Worm (Caenorhabditis elegans) whole organism, L2 larva: ENCODE measurements around the gene ncx-10.

ENCODE experiments used
- C34F6.9 ChIP-seq: fragments of 150-350 bp; optimal IDR thresholded peaks from 2 replicates; lab custom pipeline; 2014; ENCODE audit warnings: missing biosample characterization, missing genetic modification characterization
- F13H6.1 ChIP-seq: sonication (generic microtip); optimal IDR thresholded peaks from 2 replicates; lab custom pipeline; 2016; ENCODE audit warnings: missing genetic modification characterization, missing compliant biosample characterization
- R02D3.7 ChIP-seq: fragments of 150-350 bp; optimal IDR thresholded peaks from 2 replicates; lab custom pipeline; 2014; ENCODE audit warnings: missing biosample characterization, missing genetic modification characterization
- ZK546.5 ChIP-seq: sonication (generic microtip); optimal IDR thresholded peaks from 2 replicates; lab custom pipeline; 2017; ENCODE audit warnings: missing biosample characterization, missing genetic modification characterization
- alr-1 ChIP-seq: fragments of 150-350 bp; optimal IDR thresholded peaks from 2 replicates; lab custom pipeline; 2014; ENCODE audit warnings: missing biosample characterization, missing genetic modification characterization
- aly-2 ChIP-seq: fragments of 150-350 bp; optimal IDR thresholded peaks from 2 replicates; lab custom pipeline; 2014; ENCODE audit warnings: missing biosample characterization, missing genetic modification characterization
- ama-1 ChIP-seq: fragments of 150-350 bp; optimal IDR thresholded peaks from 2 replicates; lab custom pipeline; 2018; ENCODE audit warnings: inconsistent platforms
- blmp-1 ChIP-seq: sonication (generic microtip); optimal IDR thresholded peaks from 2 replicates; lab custom pipeline; 2017; ENCODE audit warnings: missing genetic modification characterization, mild to moderate bottlenecking, missing compliant biosample characterization, antibody characterized with exemption, moderate library complexity; ENCODE audit not compliant: insufficient read depth
- ceh-16 ChIP-seq: fragments of 150-350 bp; optimal IDR thresholded peaks from 2 replicates; lab custom pipeline; 2014; ENCODE audit warnings: missing biosample characterization, missing genetic modification characterization
- ceh-82 ChIP-seq: fragments of 150-350 bp; optimal IDR thresholded peaks from 2 replicates; lab custom pipeline; 2014; ENCODE audit warnings: missing biosample characterization, missing genetic modification characterization
- crh-2 ChIP-seq: sonication (generic microtip); optimal IDR thresholded peaks from 2 replicates; lab custom pipeline; 2017; ENCODE audit warnings: missing biosample characterization, missing genetic modification characterization
- dmd-4 ChIP-seq: sonication (generic microtip); optimal IDR thresholded peaks from 2 replicates; lab custom pipeline; 2017; ENCODE audit warnings: missing biosample characterization, missing genetic modification characterization
- elt-1 ChIP-seq: fragments of 150-350 bp; optimal IDR thresholded peaks from 2 replicates; lab custom pipeline; 2014; ENCODE audit warnings: missing biosample characterization, missing genetic modification characterization
- gmeb-1 ChIP-seq: fragments of 150-350 bp; optimal IDR thresholded peaks from 2 replicates; lab custom pipeline; 2014; ENCODE audit warnings: missing biosample characterization, missing genetic modification characterization
- lin-11 ChIP-seq: fragments of 150-350 bp; sonication (generic microtip); optimal IDR thresholded peaks from 2 replicates; lab custom pipeline; 2014; ENCODE audit warnings: missing biosample characterization, missing genetic modification characterization, inconsistent platforms, mixed read lengths
- lin-13 ChIP-seq: fragments of 150-350 bp; optimal IDR thresholded peaks from 2 replicates; lab custom pipeline; 2014; ENCODE audit warnings: missing biosample characterization, missing genetic modification reagents, missing genetic modification characterization
- lsy-2 ChIP-seq, 2 experiments: fragments of 150-350 bp in 1 of 2; sonication (generic microtip) in 1 of 2; optimal IDR thresholded peaks; 2 replicates each; lab custom pipeline; 2014 to 2017; ENCODE audit warnings: missing biosample characterization in 2 of 2, missing genetic modification characterization in 2 of 2
- mab-5 ChIP-seq: fragments of 150-350 bp; optimal IDR thresholded peaks from 2 replicates; lab custom pipeline; 2014; ENCODE audit warnings: missing biosample characterization, missing genetic modification characterization
- mbf-1 ChIP-seq: sonication (generic microtip); optimal IDR thresholded peaks from 2 replicates; lab custom pipeline; 2017; ENCODE audit warnings: missing biosample characterization, missing genetic modification characterization
- mdl-1 ChIP-seq, 2 experiments: fragments of 150-350 bp in 1 of 2; sonication (generic microtip) in 1 of 2; optimal IDR thresholded peaks; 2 replicates each; lab custom pipeline; 2017; ENCODE audit warnings: missing biosample characterization in 2 of 2, missing genetic modification characterization in 2 of 2
- nhr-10 ChIP-seq: sonication (generic microtip); optimal IDR thresholded peaks from 2 replicates; lab custom pipeline; 2017; ENCODE audit warnings: missing biosample characterization, missing genetic modification characterization
- nhr-11 ChIP-seq: fragments of 150-350 bp; optimal IDR thresholded peaks from 2 replicates; lab custom pipeline; 2014; ENCODE audit warnings: missing biosample characterization, missing genetic modification characterization
- nhr-129 ChIP-seq: fragments of 150-350 bp; optimal IDR thresholded peaks from 2 replicates; lab custom pipeline; 2014; ENCODE audit warnings: missing biosample characterization, missing genetic modification characterization
- nhr-21 ChIP-seq: fragments of 150-350 bp; optimal IDR thresholded peaks from 2 replicates; lab custom pipeline; 2014; ENCODE audit warnings: missing biosample characterization, missing genetic modification characterization
- nhr-237 ChIP-seq: fragments of 150-350 bp; optimal IDR thresholded peaks from 2 replicates; lab custom pipeline; 2014; ENCODE audit warnings: missing biosample characterization, missing genetic modification characterization
- nhr-25 ChIP-seq: fragments of 150-350 bp; sonication (generic microtip); optimal IDR thresholded peaks from 3 replicates; lab custom pipeline; 2014; ENCODE audit warnings: missing biosample characterization, missing genetic modification characterization
- nhr-6 ChIP-seq: fragments of 150-350 bp; optimal IDR thresholded peaks from 2 replicates; lab custom pipeline; 2014; ENCODE audit warnings: missing biosample characterization, missing genetic modification characterization
- nhr-77 ChIP-seq: fragments of 150-350 bp; optimal IDR thresholded peaks from 2 replicates; lab custom pipeline; 2014; ENCODE audit warnings: missing biosample characterization, missing genetic modification characterization
- peb-1 ChIP-seq: fragments of 150-350 bp; optimal IDR thresholded peaks from 2 replicates; lab custom pipeline; 2014; ENCODE audit warnings: missing biosample characterization, missing genetic modification characterization
- sem-4 ChIP-seq: fragments of 150-350 bp; optimal IDR thresholded peaks from 2 replicates; lab custom pipeline; 2014; ENCODE audit warnings: missing biosample characterization, missing genetic modification reagents, missing genetic modification characterization
- skn-1 ChIP-seq: sonication (generic microtip); optimal IDR thresholded peaks from 2 replicates; lab custom pipeline; 2017; ENCODE audit warnings: missing biosample characterization, missing genetic modification characterization
- sma-3 ChIP-seq: sonication (generic microtip); optimal IDR thresholded peaks from 2 replicates; lab custom pipeline; 2016; ENCODE audit warnings: missing genetic modification reagents, missing genetic modification characterization, missing compliant biosample characterization
- sma-9 ChIP-seq, 2 experiments: fragments of 150-350 bp in 1 of 2; sonication (generic microtip) in 1 of 2; optimal IDR thresholded peaks; 2 replicates each; lab custom pipeline; 2014 to 2016; ENCODE audit warnings: missing genetic modification characterization in 2 of 2, mild to moderate bottlenecking in 1 of 2, missing biosample characterization in 1 of 2, missing compliant biosample characterization in 1 of 2, missing genetic modification reagents in 1 of 2, moderate library complexity in 1 of 2
- unc-39 ChIP-seq: fragments of 150-350 bp; optimal IDR thresholded peaks from 2 replicates; lab custom pipeline; 2014; ENCODE audit warnings: missing biosample characterization, missing genetic modification characterization
- unc-55 ChIP-seq: fragments of 150-350 bp; sonication (generic microtip); optimal IDR thresholded peaks from 3 replicates; lab custom pipeline; 2014; ENCODE audit warnings: missing biosample characterization, missing genetic modification reagents, missing genetic modification characterization
- unc-62 ChIP-seq: fragments of 150-350 bp; optimal IDR thresholded peaks from 2 replicates; lab custom pipeline; 2014; ENCODE audit warnings: missing biosample characterization, missing genetic modification reagents, missing genetic modification characterization
- ztf-1 ChIP-seq: fragments of 200-800 bp; sonication (Bioruptor generic); conservative IDR thresholded peaks from 2 replicates; pipeline ENCODE4 v1.3.6; 2022; ENCODE audit warnings: missing genetic modification characterization, missing compliant biosample characterization
- ztf-11 ChIP-seq: sonication (generic microtip); optimal IDR thresholded peaks from 2 replicates; lab custom pipeline; 2017; ENCODE audit warnings: missing biosample characterization, missing genetic modification characterization

Gene ncx-10

DNA sequence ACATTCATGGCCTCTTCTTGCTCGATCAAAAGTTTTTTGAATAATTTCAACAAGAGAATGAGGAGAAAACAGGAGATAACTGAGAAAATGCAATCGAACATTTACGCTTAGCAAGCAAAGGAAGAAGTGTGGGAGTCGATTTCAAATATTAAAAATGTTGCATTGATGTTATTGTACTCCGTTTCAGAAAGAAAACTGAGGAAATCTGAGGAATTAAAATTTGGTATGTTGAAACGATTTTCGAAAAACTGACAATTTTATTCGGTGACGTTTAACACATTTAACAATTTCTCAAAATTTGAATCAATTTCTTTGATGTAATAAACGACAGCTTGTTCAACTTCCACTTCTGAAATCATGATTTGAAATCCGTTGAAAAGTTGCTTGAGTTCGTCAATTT is 21.7 kb upstream of the ncx-10 start, which contains the start of gene F26D11.13:
F26D11.13 (minus strand) TSS at position 101 of the 400 bp plus-strand sequence.
- no peak for TF ChIP-seq nhr-10 (tag; lab: Kevin White, UChicago)
- TF ChIP-seq skn-1 (tag; lab: Kevin White, UChicago) = no peak
- no peak for TF ChIP-seq ceh-82 (tag; lab: Kevin White, UChicago)
- no peak for TF ChIP-seq unc-62 (GFP tag; lab: Kevin White, UChicago)
- TF ChIP-seq ztf-1 = no peak
- TF ChIP-seq nhr-21 (tag; lab: Kevin White, UChicago) = no peak
- TF ChIP-seq sem-4 (tag; lab: Kevin White, UChicago) = no peak
- TF ChIP-seq gmeb-1 = no peak
- no peak for TF ChIP-seq ztf-11 (tag; lab: Kevin White, UChicago)
- no peak for TF ChIP-seq sma-9 (GFP tag; optimal IDR thresholded peaks at IDR 0.05; lab: Kevin White, UChicago)
- TF ChIP-seq sma-9 (tag; optimal IDR thresholded peaks at IDR 0.05; lab: Kevin White, UChicago) = no peak
- TF ChIP-seq C34F6.9 (tag; lab: Kevin White, UChicago) = no peak
- TF ChIP-seq R02D3.7 = no peak
- TF ChIP-seq ama-1 (lab: Kevin White, UChicago) = no peak
- TF ChIP-seq lsy-2 (tag; optimal IDR thresholded peaks at IDR 0.05; lab: Kevin White, UChicago) = no peak
- TF ChIP-seq alr-1 (tag; lab: Kevin White, UChicago) = no peak
- TF ChIP-seq mbf-1 (tag; lab: Kevin White, UChicago) = no peak
- no peak for TF ChIP-seq F13H6.1 (tag; lab: Kevin White, UChicago)

DNA sequence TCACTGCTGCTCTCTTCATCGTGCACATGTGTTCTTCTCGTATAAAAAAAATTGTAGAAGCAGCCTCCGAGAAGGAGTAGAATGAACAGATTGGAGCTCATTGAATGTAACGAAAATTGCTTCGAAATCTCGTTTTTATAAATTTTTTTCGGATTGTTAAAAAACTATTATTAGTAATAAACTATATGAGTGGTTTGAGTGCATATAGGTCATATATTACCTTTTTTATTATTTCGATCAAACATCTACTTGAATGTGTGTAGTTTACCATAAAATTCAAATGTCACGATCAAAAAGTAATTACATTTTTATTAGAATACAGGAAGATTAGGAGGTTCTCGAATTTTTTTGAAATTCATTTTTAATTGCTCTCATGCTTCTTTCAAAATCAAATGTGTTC is 20.0 kb upstream of the ncx-10 start, which contains the start of gene clec-216:
clec-216 (minus strand) TSS at position 101 of the 400 bp plus-strand sequence.
- no peak for TF ChIP-seq C34F6.9 (tag; lab: Kevin White, UChicago)
- TF ChIP-seq dmd-4 (tag; lab: Kevin White, UChicago) = no peak
- TF ChIP-seq nhr-6 (tag; lab: Kevin White, UChicago) = no peak
- no peak for TF ChIP-seq unc-62 (GFP tag; lab: Kevin White, UChicago)
- no peak for TF ChIP-seq skn-1 (tag; lab: Kevin White, UChicago)
- no peak for TF ChIP-seq F13H6.1 (tag; lab: Kevin White, UChicago)
- no peak for TF ChIP-seq unc-55 (GFP tag; lab: Kevin White, UChicago)
- no peak for TF ChIP-seq elt-1 (tag; lab: Kevin White, UChicago)
- no peak for TF ChIP-seq ceh-82 (tag; lab: Kevin White, UChicago)
- no peak for TF ChIP-seq unc-39 (tag; lab: Kevin White, UChicago)
- TF ChIP-seq ceh-16 (tag; lab: Kevin White, UChicago) = no peak
- TF ChIP-seq mbf-1 (tag; lab: Kevin White, UChicago) = no peak
- no peak for TF ChIP-seq peb-1
- TF ChIP-seq nhr-237 (tag; lab: Kevin White, UChicago) = no peak
- TF ChIP-seq nhr-11 (tag; lab: Kevin White, UChicago) = no peak
- TF ChIP-seq alr-1 (tag; lab: Kevin White, UChicago) = no peak
- no peak for TF ChIP-seq nhr-77 (tag; lab: Kevin White, UChicago)
- TF ChIP-seq, all 48 proteins: peak for 0

DNA sequence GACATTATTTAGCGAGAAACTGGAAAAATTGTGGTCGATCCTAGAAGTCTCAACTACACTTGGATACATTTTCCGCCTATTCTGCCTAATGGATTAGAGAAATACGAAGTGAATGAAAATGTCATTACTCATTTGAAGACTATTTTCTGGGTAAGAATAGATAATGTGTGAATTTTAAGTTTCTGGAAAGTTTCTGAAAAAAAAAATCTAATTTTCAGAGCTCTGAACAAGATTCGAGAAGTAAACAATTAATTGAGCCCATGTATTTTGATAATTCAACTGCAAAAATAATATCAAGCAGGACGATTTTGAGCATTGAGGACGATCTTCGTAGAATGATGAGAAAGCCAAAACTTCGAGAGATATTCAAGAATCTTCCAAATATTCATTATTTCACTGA is 13.3 kb upstream of the ncx-10 start:
- TF ChIP-seq crh-2 (tag; lab: Kevin White, UChicago) (no peak), mab-5 (tag; lab: Kevin White, UChicago) (no peak), nhr-25 (tag; lab: Kevin White, UChicago) (no peak), aly-2 (no peak), dmd-4 (tag; lab: Kevin White, UChicago) (no peak), C34F6.9 (tag; lab: Kevin White, UChicago) (no peak), mdl-1 (tag; optimal IDR thresholded peaks at IDR 0.05; lab: Kevin White, UChicago) (no peak), lin-11 (tag; lab: Kevin White, UChicago) (no peak), sma-3 (GFP tag; lab: Kevin White, UChicago) (no peak), alr-1 (tag; lab: Kevin White, UChicago) (no peak), sem-4 (tag; lab: Kevin White, UChicago) (no peak), sma-9 (GFP tag; optimal IDR thresholded peaks at IDR 0.05; lab: Kevin White, UChicago) (no peak), sma-9 (tag; optimal IDR thresholded peaks at IDR 0.05; lab: Kevin White, UChicago) (no peak), F13H6.1 (tag; lab: Kevin White, UChicago) (no peak)

DNA sequence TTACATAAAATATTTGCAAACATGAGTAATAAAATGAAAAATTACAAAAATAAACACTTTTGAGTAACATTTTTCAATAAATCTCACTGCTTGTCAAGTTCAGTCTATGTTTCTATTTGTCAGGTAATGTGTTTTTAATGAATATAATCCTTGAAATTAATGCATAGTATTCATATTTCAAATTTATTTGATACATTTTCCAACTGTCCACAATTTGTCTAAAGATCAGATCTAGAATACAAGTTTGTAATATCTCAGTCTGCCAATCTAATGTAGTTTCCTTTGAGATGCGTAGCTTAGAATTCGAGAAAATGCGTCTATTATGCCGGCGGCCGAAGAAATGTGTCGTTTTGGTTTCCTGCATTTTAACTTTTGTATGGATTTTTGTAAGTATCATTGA is 10.7 kb upstream of the ncx-10 start, which contains the start of gene Y97E10B.1:
Y97E10B.1 (plus strand) TSS at position 301 of the 400 bp plus-strand sequence.
- TF ChIP-seq mbf-1 (tag; lab: Kevin White, UChicago) (no peak), aly-2 (no peak), unc-62 (GFP tag; lab: Kevin White, UChicago) (no peak), nhr-25 (tag; lab: Kevin White, UChicago) (no peak), sma-9 (GFP tag; optimal IDR thresholded peaks at IDR 0.05; lab: Kevin White, UChicago) (no peak), sma-9 (tag; optimal IDR thresholded peaks at IDR 0.05; lab: Kevin White, UChicago) (no peak), peb-1 (no peak), sma-3 (GFP tag; lab: Kevin White, UChicago) (no peak), blmp-1 (tag; lab: Kevin White, UChicago) (no peak), ZK546.5 (no peak), unc-55 (GFP tag; lab: Kevin White, UChicago) (no peak), ztf-1 (no peak), nhr-237 (tag; lab: Kevin White, UChicago) (no peak), lin-13 (GFP tag; lab: Kevin White, UChicago) (no peak), skn-1 (tag; lab: Kevin White, UChicago) (no peak), ama-1 (lab: Kevin White, UChicago) (no peak), nhr-10 (tag; lab: Kevin White, UChicago) (no peak), ceh-16 (tag; lab: Kevin White, UChicago) (no peak), nhr-129 (no peak), ztf-11 (tag; lab: Kevin White, UChicago) (no peak), C34F6.9 (tag; lab: Kevin White, UChicago) (no peak)
